Worm (Caenorhabditis elegans): ENCODE data around the gene msp-19.

ce11 chrIV:5268803-5269202, 8.4 kb downstream of the msp-19 start, which contains the start of gene F36H12.4:
- TF ChIP-seq efl-1 (GFP tag; optimal IDR thresholded peaks at IDR 0.05) (no peak), unc-130 (GFP tag; optimal IDR thresholded peaks at IDR 0.05) (no peak), let-526 (GFP tag; IDR thresholded peaks at IDR 0.05) (no peak), C06A6.2 (GFP tag; conservative IDR thresholded peaks at IDR 0.05) (no peak), Y79H2A.3 (GFP tag; conservative IDR thresholded peaks at IDR 0.05) (no peak), hsf-1 (GFP tag; IDR thresholded peaks at IDR 0.05) (no peak), dpl-1 (GFP tag; optimal IDR thresholded peaks at IDR 0.05) (no peak)
